Worm (Caenorhabditis elegans) whole organism, L4 larva: ENCODE data around the gene amt-4.

ENCODE experiments used
- ama-1 ChIP-seq: fragments of 150-350 bp; optimal IDR thresholded peaks from 2 replicates; lab custom pipeline; 2014; ENCODE audit warnings: inconsistent platforms, mixed read lengths
- dmd-6 ChIP-seq: fragments of 200-800 bp; sonication (Bioruptor generic); IDR thresholded peaks from 2 replicates; pipeline ENCODE4 v1.3.6; 2022; ENCODE audit warnings: missing genetic modification reagents, missing genetic modification characterization, missing compliant biosample characterization
- jun-1 ChIP-seq: fragments of 150-350 bp; optimal IDR thresholded peaks from 2 replicates; lab custom pipeline; 2014; ENCODE audit warnings: missing biosample characterization, missing genetic modification reagents, missing genetic modification characterization
- lin-13 ChIP-seq: fragments of 150-350 bp; optimal IDR thresholded peaks from 2 replicates; lab custom pipeline; 2014; ENCODE audit warnings: missing biosample characterization, missing genetic modification reagents, missing genetic modification characterization
- snpc-4 ChIP-seq: fragments of 150-350 bp; optimal IDR thresholded peaks from 2 replicates; lab custom pipeline; 2014; ENCODE audit warnings: missing biosample characterization, missing genetic modification characterization

ce11 chrX:4609635-4610034 lies 44.5 kb downstream of the amt-4 start:
- TF ChIP-seq ama-1 (lab: Kevin White, UChicago) (no peak), lin-13 (GFP tag; lab: Kevin White, UChicago) (no peak), snpc-4 (tag; lab: Kevin White, UChicago) (no peak), dmd-6 (GFP tag; lab: Robert Waterston, UW) (no peak), jun-1 (tag; lab: Kevin White, UChicago) (no peak)
